Worm (Caenorhabditis elegans) whole organism, midembryonic: ENCODE measurements around the gene nspd-7.

Experiments used
- flt-1 ChIP-seq: fragments of 200-800 bp; sonication (Bioruptor generic); IDR thresholded peaks from 2 replicates; pipeline ENCODE4 v1.3.6; 2022; ENCODE audit warnings: missing genetic modification characterization, missing compliant biosample characterization
- klf-2 ChIP-seq: fragments of 200-800 bp; sonication (Bioruptor generic); conservative IDR thresholded peaks from 2 replicates; pipeline ENCODE4 v1.3.6; 2022; ENCODE audit warnings: missing genetic modification reagents, missing genetic modification characterization, missing compliant biosample characterization
- tab-1 ChIP-seq: fragments of 200-800 bp; sonication (Bioruptor generic); IDR thresholded peaks from 2 replicates; pipeline ENCODE4 v1.3.6; 2022; ENCODE audit warnings: missing genetic modification characterization, missing compliant biosample characterization

DNA sequence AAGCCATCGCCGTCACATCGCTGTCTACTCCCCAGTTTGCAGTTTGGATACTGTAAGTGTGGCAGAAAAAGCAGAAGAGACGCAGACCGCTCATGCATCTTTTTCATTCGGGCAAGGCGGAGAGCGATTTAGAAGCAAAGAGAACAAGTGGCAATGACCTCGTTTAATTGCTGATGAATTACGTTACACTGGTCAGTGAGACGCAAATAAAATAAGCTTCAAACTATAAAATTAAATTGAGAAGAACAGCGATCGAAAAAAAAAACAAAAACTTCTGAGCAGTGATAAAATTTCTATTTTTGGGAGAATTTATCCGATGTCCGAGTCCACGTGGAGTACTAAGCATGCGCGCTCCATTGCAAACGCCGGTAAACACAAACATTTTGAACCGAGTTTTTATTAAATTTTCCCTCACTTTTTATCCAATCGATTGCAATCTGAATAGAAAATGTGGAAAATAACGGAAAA lies 46.8 kb downstream of the nspd-7 start, which contains the start of gene C24F3.2:
- no peak for TF ChIP-seq flt-1 (GFP tag; lab: Robert Waterston, UW)
- TF ChIP-seq klf-2 (GFP tag; lab: Robert Waterston, UW): no peak
- TF ChIP-seq tab-1: no peak
